Worm (Caenorhabditis elegans) whole organism, L2 larva: ENCODE measurements around the gene srh-112.

ENCODE experiments used
- F13H6.1 ChIP-seq: sonication (generic microtip); optimal IDR thresholded peaks from 2 replicates; lab custom pipeline; 2016; ENCODE audit warnings: missing genetic modification characterization, missing compliant biosample characterization
- alr-1 ChIP-seq: fragments of 150-350 bp; optimal IDR thresholded peaks from 2 replicates; lab custom pipeline; 2014; ENCODE audit warnings: missing biosample characterization, missing genetic modification characterization
- ama-1 ChIP-seq: fragments of 150-350 bp; optimal IDR thresholded peaks from 2 replicates; lab custom pipeline; 2018; ENCODE audit warnings: inconsistent platforms
- ceh-16 ChIP-seq: fragments of 150-350 bp; optimal IDR thresholded peaks from 2 replicates; lab custom pipeline; 2014; ENCODE audit warnings: missing biosample characterization, missing genetic modification characterization
- elt-3 ChIP-seq: sonication (generic microtip); optimal IDR thresholded peaks from 2 replicates; lab custom pipeline; 2017; ENCODE audit warnings: missing biosample characterization, missing genetic modification characterization
- mdl-1 ChIP-seq, 2 experiments: fragments of 150-350 bp in 1 of 2; sonication (generic microtip) in 1 of 2; optimal IDR thresholded peaks; 2 replicates each; lab custom pipeline; 2017; ENCODE audit warnings: missing biosample characterization in 2 of 2, missing genetic modification characterization in 2 of 2
- zag-1 ChIP-seq: fragments of 150-350 bp; optimal IDR thresholded peaks from 2 replicates; lab custom pipeline; 2014; ENCODE audit warnings: missing biosample characterization, missing genetic modification characterization

DNA sequence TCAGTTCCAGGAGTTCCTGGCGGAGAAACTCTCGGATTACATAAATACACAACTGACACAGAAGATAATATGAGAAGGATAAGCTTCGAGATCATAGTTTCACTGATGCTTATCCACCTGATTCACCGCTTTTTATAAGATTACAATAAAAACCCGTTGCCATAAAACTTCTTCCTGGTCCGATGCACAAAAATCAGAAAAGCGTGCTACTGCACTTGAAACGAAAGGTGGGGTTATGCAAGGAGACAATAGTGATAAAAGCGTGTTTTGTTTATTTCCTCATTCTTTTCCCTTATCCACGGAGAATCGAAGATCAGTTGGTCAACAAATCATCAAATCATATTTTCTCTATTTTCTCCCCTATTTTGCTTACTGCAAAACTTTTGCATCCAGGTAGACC lies 16.5 kb upstream of the srh-112 start, which contains the start of gene Y68A4B.3:
- no peak for TF ChIP-seq zag-1 (tag; lab: Kevin White, UChicago)
- TF ChIP-seq elt-3 (tag; lab: Kevin White, UChicago) = no peak
- TF ChIP-seq F13H6.1 = no peak
- TF ChIP-seq ama-1 (lab: Kevin White, UChicago) = no peak
- TF ChIP-seq ceh-16 = no peak
- TF ChIP-seq alr-1 (tag; lab: Kevin White, UChicago) = no peak
- no peak for TF ChIP-seq mdl-1 (tag; optimal IDR thresholded peaks at IDR 0.05; lab: Kevin White, UChicago)
